Fruit fly (Drosophila melanogaster) whole organism, adult: Measurements from ENCODE around the gene Tep1.

Experiments used
- CG5204 ChIP-seq: fragments of 200-800 bp; sonication (Bioruptor generic); optimal IDR thresholded peaks from 2 replicates; lab custom pipeline; 2016; ENCODE audit warnings: missing biosample characterization, missing genetic modification characterization
- CG7045 ChIP-seq: fragments of 200-800 bp; sonication (Bioruptor generic); optimal IDR thresholded peaks from 2 replicates; lab custom pipeline; 2017; ENCODE audit warnings: missing biosample characterization, mild to moderate bottlenecking, missing genetic modification characterization
- CG7101 ChIP-seq: fragments of 200-800 bp; sonication (Bioruptor generic); optimal IDR thresholded peaks from 2 replicates; lab custom pipeline; 2018; ENCODE audit warnings: missing biosample characterization, mild to moderate bottlenecking, missing genetic modification characterization, moderate library complexity
- toe ChIP-seq: fragments of 200-800 bp; sonication (Bioruptor generic); optimal IDR thresholded peaks from 2 replicates; lab custom pipeline; 2016; ENCODE audit warnings: missing biosample characterization, missing genetic modification characterization

DNA sequence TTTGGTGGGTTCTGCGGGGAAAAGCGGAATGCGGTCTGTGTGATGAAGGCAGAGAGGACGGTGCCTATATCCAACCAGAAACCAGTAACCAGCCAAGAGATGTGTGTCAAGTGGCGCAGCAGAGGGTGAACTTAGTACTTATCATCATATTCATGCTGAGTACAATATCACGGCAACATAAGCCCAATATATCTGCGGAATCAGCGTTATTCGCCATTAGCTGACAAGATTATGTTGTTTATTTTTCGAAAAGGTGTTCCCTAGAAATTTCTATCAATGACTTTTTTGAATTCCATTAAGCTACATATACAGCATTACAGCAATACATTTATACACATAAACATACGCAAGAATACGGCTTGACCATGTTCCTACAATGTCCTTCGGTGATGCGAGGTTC, 47.5 kb upstream of the Tep1 start, which contains the start of gene CG12448:
- no peak for TF ChIP-seq CG5204 (GFP tag; lab: Kevin White, UChicago)
- no peak for TF ChIP-seq CG7045 (GFP tag; lab: Kevin White, UChicago)
- no peak for TF ChIP-seq toe (GFP tag; lab: Kevin White, UChicago)
- no peak for TF ChIP-seq CG7101 (tag; lab: Kevin White, UChicago)
